Worm (Caenorhabditis elegans): ENCODE measurements around the gene nphp-4.

The nphp-4 gene

DNA sequence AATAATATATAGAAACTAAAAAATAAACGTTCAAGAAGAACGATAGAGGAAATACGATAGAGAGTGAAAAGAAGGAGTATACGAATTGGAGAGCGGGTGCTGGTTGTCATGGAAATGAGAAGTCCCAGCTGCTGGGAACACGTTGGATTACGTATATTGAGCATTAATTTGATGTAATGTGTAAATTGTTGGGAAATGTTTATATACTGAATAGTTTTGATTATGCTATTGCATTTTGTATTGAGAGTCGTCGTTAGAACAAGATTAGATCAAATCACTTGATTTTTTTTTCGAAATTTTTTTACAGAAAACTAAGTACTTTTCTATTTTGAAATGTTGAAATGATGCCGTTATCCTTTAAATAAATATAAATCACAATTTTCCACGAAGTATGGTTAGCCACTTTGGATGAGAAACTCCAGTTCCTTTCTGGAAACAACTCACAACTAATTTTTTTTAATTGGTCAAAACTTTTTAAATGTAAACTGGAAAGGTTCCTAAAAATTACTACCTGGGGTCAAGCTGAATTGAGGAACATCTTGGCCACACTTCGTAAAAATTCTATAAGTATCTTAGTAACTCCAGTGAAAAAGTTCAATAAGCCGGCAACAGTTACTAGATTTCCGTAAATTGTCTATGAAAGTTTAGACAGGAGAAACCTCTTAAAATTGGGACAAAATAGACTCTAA is at the start of gene nphp-4:
Gene nphp-4, minus strand, starts transcription at position 51 of the 689 bp plus-strand sequence.
- no peak for TF ChIP-seq lsy-2 (tag; optimal IDR thresholded peaks at IDR 0.05)
- TF ChIP-seq nhr-2 (tag; optimal IDR thresholded peaks at IDR 0.05) = no peak
- no peak for TF ChIP-seq hlh-1 (tag; optimal IDR thresholded peaks at IDR 0.05)
- no peak for TF ChIP-seq sptf-1 (tag; optimal IDR thresholded peaks at IDR 0.05)
- no peak for TF ChIP-seq ztf-11 (tag; optimal IDR thresholded peaks at IDR 0.05)
- no peak for TF ChIP-seq unc-62 (GFP tag; optimal IDR thresholded peaks at IDR 0.05)
- TF ChIP-seq mls-2 (tag; optimal IDR thresholded peaks at IDR 0.05) = no peak
- no peak for TF ChIP-seq unc-39 (tag; optimal IDR thresholded peaks at IDR 0.05)
- no peak for TF ChIP-seq lin-13 (tag; optimal IDR thresholded peaks at IDR 0.05)
- TF ChIP-seq bed-3 (GFP tag; optimal IDR thresholded peaks at IDR 0.05) = no peak
- TF ChIP-seq mab-5 (tag; optimal IDR thresholded peaks at IDR 0.05) = no peak
- TF ChIP-seq ces-1 (GFP tag; optimal IDR thresholded peaks at IDR 0.05) = no peak
- TF ChIP-seq ceh-43 (GFP tag; optimal IDR thresholded peaks at IDR 0.05) = no peak
- TF ChIP-seq flh-1 (GFP tag; optimal IDR thresholded peaks at IDR 0.05) = no peak
- no peak for TF ChIP-seq sem-2 (GFP tag; optimal IDR thresholded peaks at IDR 0.05)
- no peak for TF ChIP-seq tbx-8 (GFP tag; optimal IDR thresholded peaks at IDR 0.05)
- TF ChIP-seq nhr-12 (tag; optimal IDR thresholded peaks at IDR 0.05) = no peak
- no peak for TF ChIP-seq unc-120 (tag; optimal IDR thresholded peaks at IDR 0.05; ENCODE audit: poor library complexity, severe bottlenecking)
- no peak for TF ChIP-seq blmp-1 (tag; optimal IDR thresholded peaks at IDR 0.05)

- TF ChIP-seq zip-8 (tag; optimal IDR thresholded peaks at IDR 0.05) = no peak
Observed at ce11 chrV:11891143-11891862, 47.8 kb upstream of the nphp-4 start, which contains the start of the genes sodh-2 and srx-76. Gene sodh-2, minus strand, starts transcription at chrV:11891243. Gene srx-76, plus strand, starts transcription at chrV:11891812.

DNA sequence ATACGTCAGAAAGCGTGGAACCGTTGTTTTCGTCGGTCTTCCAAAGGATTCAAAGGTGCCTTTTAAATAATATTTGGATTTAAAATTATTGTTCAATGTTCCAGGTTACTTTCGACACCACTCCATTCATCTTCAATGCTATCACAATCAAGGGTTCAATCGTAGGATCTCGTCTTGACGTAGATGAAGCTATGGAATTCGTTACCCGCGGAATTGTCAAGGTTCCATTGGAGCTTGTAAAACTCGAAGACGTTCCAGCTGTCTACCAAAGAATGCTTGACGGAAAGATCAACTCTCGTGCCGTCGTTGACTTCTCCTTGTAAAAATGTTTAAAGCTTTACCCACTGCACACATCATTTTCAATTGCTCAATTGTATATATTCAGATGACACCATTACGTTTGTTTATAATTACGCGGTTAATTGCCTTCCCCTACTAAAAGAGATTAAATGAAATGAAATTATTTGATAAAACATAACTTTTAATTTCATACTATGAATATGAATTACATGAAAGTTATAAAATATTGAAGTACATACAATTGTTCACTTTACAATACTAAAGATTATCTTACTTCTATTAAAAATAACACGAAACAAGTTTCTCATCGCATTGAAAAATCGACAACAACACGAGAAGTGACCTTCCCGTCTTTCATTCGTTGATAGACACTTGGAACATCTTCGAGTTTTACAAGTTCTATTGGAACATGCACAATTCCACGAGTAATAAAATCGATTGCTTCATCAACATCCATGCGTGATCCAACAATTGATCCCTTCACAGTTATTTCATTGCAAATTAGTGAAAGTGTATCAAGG is 45.8 kb upstream of the nphp-4 start:
- TF ChIP-seq unc-62 (GFP tag; optimal IDR thresholded peaks at IDR 0.05) (no peak), snpc-4 (tag; optimal IDR thresholded peaks at IDR 0.05) (no peak), mep-1 (tag; optimal IDR thresholded peaks at IDR 0.05) (no peak), nhr-76 (tag; optimal IDR thresholded peaks at IDR 0.05) (no peak)

DNA sequence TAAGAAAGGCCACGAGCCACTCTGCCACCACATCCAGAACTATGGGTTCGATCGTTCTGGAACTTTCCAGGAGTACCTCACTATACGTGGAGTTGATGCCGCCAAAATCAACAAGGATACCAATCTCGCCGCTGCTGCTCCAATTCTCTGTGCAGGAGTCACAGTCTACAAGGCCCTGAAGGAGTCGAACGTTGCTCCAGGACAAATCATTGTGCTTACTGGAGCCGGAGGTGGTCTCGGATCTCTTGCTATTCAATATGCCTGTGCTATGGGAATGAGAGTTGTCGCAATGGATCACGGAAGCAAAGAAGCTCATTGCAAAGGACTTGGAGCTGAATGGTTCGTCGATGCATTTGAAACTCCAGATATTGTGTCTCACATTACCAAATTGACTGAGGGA is 45.1 kb upstream of the nphp-4 start:
- TF ChIP-seq zip-8 (tag; optimal IDR thresholded peaks at IDR 0.05) (no peak), nhr-2 (tag; optimal IDR thresholded peaks at IDR 0.05) (no peak)

DNA sequence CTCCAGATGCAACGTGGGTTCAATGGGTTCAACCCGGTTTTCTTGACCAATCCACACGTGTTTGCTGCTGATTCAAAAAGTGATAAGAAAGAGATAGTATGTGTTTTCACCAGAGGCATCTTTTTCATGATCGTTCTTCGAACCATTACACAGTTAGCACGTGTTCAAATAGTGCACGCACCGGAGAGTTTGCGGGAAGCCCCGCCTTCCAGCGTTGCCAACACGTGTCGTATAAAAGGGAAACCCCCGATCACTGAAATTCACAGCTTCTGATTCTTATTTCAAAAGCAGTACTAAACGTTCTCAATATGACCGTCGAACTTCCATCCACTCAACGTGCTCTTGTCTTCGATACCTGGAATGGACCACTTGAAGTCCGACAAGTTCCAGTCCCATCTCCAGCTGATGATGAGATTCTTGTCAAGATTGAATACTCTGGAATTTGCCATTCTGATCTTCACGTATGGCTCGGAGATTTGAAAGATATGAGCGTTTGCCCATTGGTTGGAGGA is 44.5 kb upstream of the nphp-4 start, which contains the start of gene adh-1:
Gene adh-1, plus strand, starts transcription at position 261 of the 512 bp plus-strand sequence.
- no peak for TF ChIP-seq tbx-8 (GFP tag; optimal IDR thresholded peaks at IDR 0.05)
- TF ChIP-seq blmp-1 (tag; optimal IDR thresholded peaks at IDR 0.05) = no peak
- no peak for TF ChIP-seq nhr-28 (tag; optimal IDR thresholded peaks at IDR 0.05)
- TF ChIP-seq unc-120 (tag; optimal IDR thresholded peaks at IDR 0.05; ENCODE audit: poor library complexity, severe bottlenecking) = no peak
- TF ChIP-seq nhr-237 (tag; optimal IDR thresholded peaks at IDR 0.05) = no peak
- TF ChIP-seq M03D4.4 (tag; optimal IDR thresholded peaks at IDR 0.05) = no peak
- no peak for TF ChIP-seq snpc-4 (tag; optimal IDR thresholded peaks at IDR 0.05)
- TF ChIP-seq ceh-43 (GFP tag; optimal IDR thresholded peaks at IDR 0.05) = no peak
- no peak for TF ChIP-seq unc-39 (tag; optimal IDR thresholded peaks at IDR 0.05)
- no peak for TF ChIP-seq cnd-1 (tag; optimal IDR thresholded peaks at IDR 0.05)
- no peak for TF ChIP-seq sem-2 (GFP tag; optimal IDR thresholded peaks at IDR 0.05)
- TF ChIP-seq nhr-12 (tag; optimal IDR thresholded peaks at IDR 0.05) = no peak
- no peak for TF ChIP-seq unc-62 (GFP tag; optimal IDR thresholded peaks at IDR 0.05)
- no peak for TF ChIP-seq flh-1 (GFP tag; optimal IDR thresholded peaks at IDR 0.05)
- TF ChIP-seq ceh-83 (GFP tag; optimal IDR thresholded peaks at IDR 0.05) = no peak
- TF ChIP-seq zip-8 (tag; optimal IDR thresholded peaks at IDR 0.05) = no peak
